Fruit fly (Drosophila melanogaster) whole organism, embryonic: ENCODE results near the gene arx.

Experiments used
- Atf-2 ChIP-seq: fragments of 200-800 bp; sonication (Bioruptor generic); optimal IDR thresholded peaks from 2 replicates; lab custom pipeline; 2016; ENCODE audit warnings: missing biosample characterization, missing genetic modification characterization
- Awh ChIP-seq: fragments of 200-800 bp; sonication (Bioruptor generic); IDR thresholded peaks from 2 replicates; pipeline ENCODE4, ENCODE4 v1.3.6; 2022; ENCODE audit warnings: missing biosample characterization, missing genetic modification characterization
- CG10267 ChIP-seq: fragments of 200-800 bp; sonication (Bioruptor generic); optimal IDR thresholded peaks from 2 replicates; lab custom pipeline; 2018; ENCODE audit warnings: missing biosample characterization, mild to moderate bottlenecking, missing genetic modification characterization, moderate library complexity
- CG10321 ChIP-seq: fragments of 200-800 bp; sonication (Bioruptor generic); IDR thresholded peaks from 2 replicates; pipeline ENCODE4 v1.3.6; 2022; ENCODE audit warnings: missing biosample characterization, missing genetic modification characterization
- CG10654 ChIP-seq: fragments of 200-800 bp; sonication (Bioruptor generic); optimal IDR thresholded peaks from 2 replicates; lab custom pipeline; 2016; ENCODE audit warnings: missing biosample characterization, missing genetic modification characterization
- CG12942 ChIP-seq: fragments of 200-800 bp; sonication (Bioruptor generic); optimal IDR thresholded peaks from 3 replicates; lab custom pipeline; 2016; ENCODE audit warnings: missing biosample characterization, missing genetic modification characterization
- CG13775 ChIP-seq: fragments of 200-800 bp; sonication (Bioruptor generic); optimal IDR thresholded peaks from 3 replicates; lab custom pipeline; 2017; ENCODE audit warnings: missing biosample characterization, mild to moderate bottlenecking, missing genetic modification characterization
- CG14441 ChIP-seq: fragments of 200-800 bp; sonication (Bioruptor generic); IDR thresholded peaks from 2 replicates; pipeline ENCODE4 v1.3.6; 2022; ENCODE audit warnings: missing biosample characterization, missing genetic modification characterization
- CG15269 ChIP-seq: fragments of 200-800 bp; sonication (Bioruptor generic); optimal IDR thresholded peaks from 2 replicates; lab custom pipeline; 2018; ENCODE audit warnings: missing biosample characterization, mild to moderate bottlenecking, missing genetic modification characterization, moderate library complexity
- CG1603 ChIP-seq: fragments of 200-800 bp; sonication (Bioruptor generic); optimal IDR thresholded peaks from 2 replicates; lab custom pipeline; 2019; ENCODE audit warnings: missing biosample characterization, mild to moderate bottlenecking, missing genetic modification characterization, moderate library complexity
- CG1832 ChIP-seq: fragments of 200-800 bp; sonication (Bioruptor generic); optimal IDR thresholded peaks from 2 replicates; lab custom pipeline; 2017; ENCODE audit warnings: missing biosample characterization, mild to moderate bottlenecking, missing genetic modification characterization, inconsistent platforms
- CG2116 ChIP-seq: fragments of 200-800 bp; sonication (Bioruptor generic); optimal IDR thresholded peaks from 3 replicates; lab custom pipeline; 2018; ENCODE audit warnings: missing biosample characterization, mild to moderate bottlenecking, missing genetic modification characterization
- CG2129 ChIP-seq: fragments of 200-800 bp; sonication (Bioruptor generic); IDR thresholded peaks from 2 replicates; pipeline ENCODE4 v1.3.6; 2022; ENCODE audit warnings: missing biosample characterization, missing genetic modification characterization; ENCODE audit not compliant: partially characterized antibody
- CG3838 ChIP-seq: fragments of 200-800 bp; sonication (Bioruptor generic); optimal IDR thresholded peaks from 3 replicates; lab custom pipeline; 2016; ENCODE audit warnings: missing biosample characterization, missing genetic modification characterization
- CG4404 ChIP-seq: fragments of 200-800 bp; sonication (Bioruptor generic); IDR thresholded peaks from 2 replicates; pipeline ENCODE4 v1.3.6; 2022; ENCODE audit warnings: missing biosample characterization, missing genetic modification characterization
- CG4730 ChIP-seq: fragments of 200-800 bp; sonication (Bioruptor generic); IDR thresholded peaks from 2 replicates; pipeline ENCODE4 v1.3.6; 2022; ENCODE audit warnings: missing biosample characterization, missing genetic modification characterization
- CG4854 ChIP-seq: fragments of 200-800 bp; sonication (Bioruptor generic); optimal IDR thresholded peaks from 2 replicates; lab custom pipeline; 2016; ENCODE audit warnings: missing biosample characterization, missing genetic modification characterization, inconsistent platforms
- CG6813 ChIP-seq: fragments of 200-800 bp; sonication (Bioruptor generic); optimal IDR thresholded peaks from 2 replicates; lab custom pipeline; 2017; ENCODE audit warnings: missing biosample characterization, missing genetic modification characterization, mild to moderate bottlenecking, moderate library complexity, missing genetic modification reagents
- CG8089 ChIP-seq: fragments of 200-800 bp; sonication (Bioruptor generic); optimal IDR thresholded peaks from 3 replicates; lab custom pipeline; 2016; ENCODE audit warnings: missing biosample characterization, missing genetic modification characterization
- CG9215 ChIP-seq: fragments of 200-800 bp; sonication (Bioruptor generic); IDR thresholded peaks from 2 replicates; pipeline ENCODE4 v1.3.6; 2022; ENCODE audit warnings: missing biosample characterization, missing genetic modification characterization
- CG9817 ChIP-seq: fragments of 200-800 bp; sonication (Bioruptor generic); optimal IDR thresholded peaks from 2 replicates; lab custom pipeline; 2018; ENCODE audit warnings: missing biosample characterization, mild to moderate bottlenecking, missing genetic modification characterization, moderate library complexity
- Camta ChIP-seq: fragments of 200-800 bp; sonication (Bioruptor generic); optimal IDR thresholded peaks from 2 replicates; lab custom pipeline; 2016; ENCODE audit warnings: missing biosample characterization, missing genetic modification characterization
- Dfd ChIP-seq, 2 experiments: fragments of >200 bp; optimal IDR thresholded peaks; 2 replicates each; lab custom pipeline; 2017; ENCODE audit warnings: missing biosample characterization in 2 of 2, missing genetic modification characterization in 2 of 2
- Dip3 ChIP-seq: fragments of 200-800 bp; sonication (Bioruptor generic); optimal IDR thresholded peaks from 3 replicates; lab custom pipeline; 2016; ENCODE audit warnings: missing biosample characterization, missing genetic modification characterization
- Drgx ChIP-seq: fragments of 200-800 bp; sonication (Bioruptor generic); IDR thresholded peaks from 2 replicates; pipeline ENCODE4 v1.3.6; 2022; ENCODE audit warnings: missing biosample characterization, missing genetic modification characterization
- Hey ChIP-seq: fragments of 200-800 bp; sonication (Bioruptor generic); optimal IDR thresholded peaks from 3 replicates; lab custom pipeline; 2018; ENCODE audit warnings: missing biosample characterization, mild to moderate bottlenecking, missing genetic modification characterization
- HmgD ChIP-seq: fragments of 200-800 bp; sonication (Bioruptor generic); optimal IDR thresholded peaks from 3 replicates; lab custom pipeline; 2016; ENCODE audit warnings: missing biosample characterization, missing genetic modification characterization
- Hr78 ChIP-seq, 2 experiments: fragments of 200-800 bp in 1 of 2; fragments of >200 bp in 1 of 2; sonication (Bioruptor generic) in 1 of 2; optimal IDR thresholded peaks; 2 replicates each; lab custom pipeline; 2017 to 2019; ENCODE audit warnings: missing biosample characterization in 2 of 2, missing genetic modification characterization in 2 of 2, mild to moderate bottlenecking in 1 of 2, moderate library complexity in 1 of 2
- Kr ChIP-seq: fragments of 200-800 bp; sonication (Bioruptor generic); optimal IDR thresholded peaks from 2 replicates; lab custom pipeline; 2017; ENCODE audit warnings: missing biosample characterization, mild to moderate bottlenecking, missing genetic modification characterization
- Max ChIP-seq: fragments of 200-800 bp; sonication (Bioruptor generic); optimal IDR thresholded peaks from 2 replicates; lab custom pipeline; 2016; ENCODE audit warnings: missing biosample characterization, mild to moderate bottlenecking, missing genetic modification characterization
- Nf-YB ChIP-seq: fragments of 200-800 bp; sonication (Bioruptor generic); optimal IDR thresholded peaks from 3 replicates; lab custom pipeline; 2019; ENCODE audit warnings: missing biosample characterization, mild to moderate bottlenecking, missing genetic modification characterization, moderate library complexity
- Poxn ChIP-seq: fragments of 200-800 bp; sonication (Bioruptor generic); IDR thresholded peaks from 2 replicates; pipeline ENCODE4 v1.3.6; 2022; ENCODE audit warnings: missing biosample characterization, missing genetic modification characterization
- Ravus ChIP-seq: fragments of 200-800 bp; sonication (Bioruptor generic); IDR thresholded peaks from 2 replicates; pipeline ENCODE4 v1.3.6; 2022; ENCODE audit warnings: missing biosample characterization, missing genetic modification characterization
- ab ChIP-seq: fragments of 200-800 bp; sonication (Bioruptor generic); optimal IDR thresholded peaks from 2 replicates; lab custom pipeline; 2016; ENCODE audit warnings: missing biosample characterization, missing genetic modification characterization
- abd-A ChIP-seq: fragments of 200-800 bp; sonication (Bioruptor generic); optimal IDR thresholded peaks from 3 replicates; lab custom pipeline; 2019; ENCODE audit warnings: missing biosample characterization, mild to moderate bottlenecking, missing genetic modification characterization, moderate library complexity
- ac ChIP-seq: fragments of 200-800 bp; sonication (Bioruptor generic); optimal IDR thresholded peaks from 3 replicates; lab custom pipeline; 2017; ENCODE audit warnings: missing biosample characterization, mild to moderate bottlenecking, missing genetic modification characterization
- amos ChIP-seq: fragments of 200-800 bp; sonication (Bioruptor generic); IDR thresholded peaks from 2 replicates; pipeline ENCODE4 v1.3.6; 2022; ENCODE audit warnings: missing biosample characterization, missing genetic modification characterization; ENCODE audit not compliant: partially characterized antibody
- bowl ChIP-seq: fragments of 200-800 bp; sonication (Bioruptor generic); IDR thresholded peaks from 2 replicates; pipeline ENCODE4 v1.3.6; 2022; ENCODE audit warnings: missing biosample characterization, missing genetic modification characterization
- chif ChIP-seq, 2 experiments: fragments of 200-800 bp; sonication (Bioruptor generic); optimal IDR thresholded peaks; 3 replicates each; lab custom pipeline; 2016; ENCODE audit warnings: missing biosample characterization in 2 of 2, missing genetic modification characterization in 2 of 2
- ems ChIP-seq: fragments of 200-800 bp; sonication (Bioruptor generic); optimal IDR thresholded peaks from 3 replicates; lab custom pipeline; 2016; ENCODE audit warnings: missing biosample characterization, missing genetic modification characterization
- ham ChIP-seq: fragments of 200-800 bp; sonication (Bioruptor generic); IDR thresholded peaks from 2 replicates; pipeline ENCODE4 v1.3.6; 2022; ENCODE audit warnings: missing biosample characterization, missing genetic modification characterization
- maf-S ChIP-seq: fragments of 200-800 bp; sonication (Bioruptor generic); optimal IDR thresholded peaks from 2 replicates; lab custom pipeline; 2016; ENCODE audit warnings: missing biosample characterization, missing genetic modification characterization
- pita ChIP-seq: fragments of 200-800 bp; sonication (Bioruptor generic); optimal IDR thresholded peaks from 2 replicates; lab custom pipeline; 2017; ENCODE audit warnings: missing biosample characterization, mild to moderate bottlenecking, missing genetic modification characterization
- ranshi ChIP-seq: fragments of 200-800 bp; sonication (Bioruptor generic); IDR thresholded peaks from 2 replicates; pipeline ENCODE4 v1.3.6; 2022; ENCODE audit warnings: missing biosample characterization, missing genetic modification characterization
- run ChIP-seq: fragments of 200-800 bp; sonication (Bioruptor generic); optimal IDR thresholded peaks from 3 replicates; lab custom pipeline; 2018; ENCODE audit warnings: missing biosample characterization, mild to moderate bottlenecking, missing genetic modification characterization
- sc ChIP-seq, 3 experiments: fragments of >200 bp in 2 of 3; fragments of 200-800 bp in 1 of 3; sonication (Bioruptor generic) in 1 of 3; optimal IDR thresholded peaks; 2 replicates in 2 of 3; 3 replicates in 1 of 3; lab custom pipeline; 2017; ENCODE audit warnings: mild to moderate bottlenecking in 1 of 3, missing biosample characterization in 1 of 3, missing genetic modification characterization in 1 of 3, missing genetic modification reagents in 1 of 3
- schlank ChIP-seq: fragments of 200-800 bp; sonication (Bioruptor generic); optimal IDR thresholded peaks from 2 replicates; lab custom pipeline; 2018; ENCODE audit warnings: missing biosample characterization, mild to moderate bottlenecking, missing genetic modification characterization
- sd ChIP-seq: fragments of 200-800 bp; sonication (Bioruptor generic); optimal IDR thresholded peaks from 3 replicates; lab custom pipeline; 2018; ENCODE audit warnings: missing biosample characterization, mild to moderate bottlenecking, missing genetic modification characterization, moderate library complexity
- trem ChIP-seq: fragments of 200-800 bp; optimal IDR thresholded peaks from 3 replicates; lab custom pipeline; 2019; ENCODE audit warnings: missing biosample characterization, mild to moderate bottlenecking, missing genetic modification characterization, moderate library complexity
- ttk ChIP-seq: fragments of 200-800 bp; sonication (Bioruptor generic); IDR thresholded peaks from 2 replicates; pipeline ENCODE4 v2.1.2; 2022; ENCODE audit warnings: missing biosample characterization, missing genetic modification characterization
- unc-4 ChIP-seq: fragments of 200-800 bp; sonication (Bioruptor generic); IDR thresholded peaks from 2 replicates; pipeline ENCODE4 v1.3.6; 2022; ENCODE audit warnings: missing biosample characterization, missing genetic modification characterization; ENCODE audit not compliant: partially characterized antibody
- z ChIP-seq: fragments of 200-800 bp; sonication (Bioruptor generic); IDR thresholded peaks from 3 replicates; pipeline ENCODE4 v1.3.6; 2022; ENCODE audit warnings: missing biosample characterization, missing genetic modification characterization

arx gene

DNA sequence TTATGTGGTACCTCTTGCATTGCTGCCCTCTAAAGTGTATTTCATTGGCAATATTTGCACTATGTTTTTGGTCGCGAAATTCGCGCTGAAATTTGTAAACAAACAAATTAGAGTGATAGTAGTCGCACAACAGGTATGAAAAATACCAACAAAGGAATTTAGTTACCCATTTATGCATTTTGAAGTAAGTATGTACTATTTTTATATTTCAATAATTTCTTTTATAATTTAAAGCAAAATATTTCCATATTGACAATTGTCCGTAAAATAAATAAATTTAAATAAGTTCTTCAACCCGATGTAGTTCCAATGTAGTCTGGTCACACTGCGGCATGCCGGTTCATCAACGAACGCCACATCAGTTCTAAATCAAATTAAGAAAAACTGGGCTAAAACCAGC lies 28.9 kb downstream of the arx start, which contains the start of the genes Rad9 and Uggt (continued):
- no peak for TF ChIP-seq CG4854
- TF ChIP-seq abd-A (tag; lab: Kevin White, UChicago), result no peak
- no peak for TF ChIP-seq unc-4 (GFP tag; lab: Robert Waterston, UW)
- TF ChIP-seq Camta (GFP tag; lab: Kevin White, UChicago), result no peak
- no peak for TF ChIP-seq CG10321 (GFP tag; lab: Robert Waterston, UW)
- TF ChIP-seq CG10654 (GFP tag; lab: Kevin White, UChicago), result peak; percentile 26
- TF ChIP-seq sc (optimal IDR thresholded peaks at IDR 0.05; lab: Kevin White, UChicago), result no peak
- no peak for TF ChIP-seq sc (GFP tag; optimal IDR thresholded peaks at IDR 0.05; lab: Kevin White, UChicago)
- TF ChIP-seq pita (GFP tag; lab: Kevin White, UChicago), result no peak
- no peak for TF ChIP-seq Ravus (GFP tag; lab: Robert Waterston, UW)
- no peak for TF ChIP-seq Nf-YB (GFP tag; lab: Kevin White, UChicago)
- TF ChIP-seq sd (tag; lab: Kevin White, UChicago), result no peak
- no peak for TF ChIP-seq Hey (tag; lab: Kevin White, UChicago)
- no peak for TF ChIP-seq CG6813 (GFP tag; lab: Kevin White, UChicago)
- peak; percentile 53 for TF ChIP-seq Max (GFP tag; lab: Kevin White, UChicago)
- peak; percentile 12 for TF ChIP-seq CG12942 (GFP tag; lab: Kevin White, UChicago)
- no peak for TF ChIP-seq CG4404 (GFP tag; lab: Robert Waterston, UW)
- no peak for TF ChIP-seq Dip3 (GFP tag; lab: Kevin White, UChicago)
- TF ChIP-seq CG3838 (GFP tag; lab: Kevin White, UChicago), result no peak
- no peak for TF ChIP-seq ac (GFP tag; lab: Kevin White, UChicago)
- TF ChIP-seq ranshi (GFP tag; lab: Robert Waterston, UW), result no peak
- no peak for TF ChIP-seq CG1832
- no peak for TF ChIP-seq Poxn (GFP tag; lab: Robert Waterston, UW)
- TF ChIP-seq CG15269, result no peak
- TF ChIP-seq CG2116 (GFP tag; lab: Kevin White, UChicago), result peak; percentile 75
- TF ChIP-seq ham (GFP tag; lab: Robert Waterston, UW), result no peak
- TF ChIP-seq Drgx (GFP tag; lab: Robert Waterston, UW), result no peak
- TF ChIP-seq Kr (GFP tag; lab: Kevin White, UChicago), result no peak
- TF ChIP-seq CG1603 (tag; lab: Kevin White, UChicago), result no peak
- TF ChIP-seq ems (GFP tag; lab: Kevin White, UChicago), result no peak
- no peak for TF ChIP-seq ab (GFP tag; lab: Kevin White, UChicago)
- no peak for TF ChIP-seq CG8089
- TF ChIP-seq CG4730 (GFP tag; lab: Robert Waterston, UW), result no peak
- TF ChIP-seq Dfd (GFP tag; optimal IDR thresholded peaks at IDR 0.05; lab: Kevin White, UChicago), result no peak
- no peak for TF ChIP-seq z (GFP tag; lab: Robert Waterston, UW)
- TF ChIP-seq bowl (GFP tag; lab: Robert Waterston, UW), result no peak
- no peak for TF ChIP-seq Atf-2 (GFP tag; lab: Kevin White, UChicago)
- TF ChIP-seq CG9817 (tag; lab: Kevin White, UChicago), result no peak
- no peak for TF ChIP-seq CG2129 (GFP tag; lab: Robert Waterston, UW)
- no peak for TF ChIP-seq CG9215 (GFP tag; lab: Robert Waterston, UW)
- no peak for TF ChIP-seq CG10267 (tag; lab: Kevin White, UChicago)
- TF ChIP-seq trem (tag; lab: Kevin White, UChicago), result peak; percentile 69
- TF ChIP-seq maf-S (GFP tag; lab: Kevin White, UChicago), result no peak
- TF ChIP-seq Awh (GFP tag; lab: Robert Waterston, UW), result no peak
- no peak for TF ChIP-seq amos
- no peak for TF ChIP-seq ttk
- no peak for TF ChIP-seq chif (GFP tag; optimal IDR thresholded peaks at IDR 0.05; lab: Kevin White, UChicago)
- TF ChIP-seq HmgD (GFP tag; lab: Kevin White, UChicago), result no peak
- TF ChIP-seq CG14441 (GFP tag; lab: Robert Waterston, UW), result no peak
- TF ChIP-seq schlank (tag; lab: Kevin White, UChicago), result no peak
- no peak for TF ChIP-seq Hr78 (GFP tag; optimal IDR thresholded peaks at IDR 0.05; lab: Kevin White, UChicago)
- peak; percentile 23 for TF ChIP-seq CG13775 (GFP tag; lab: Kevin White, UChicago)
- no peak for TF ChIP-seq run (tag; lab: Kevin White, UChicago)
